Worm (Caenorhabditis elegans) whole organism, late embryonic: ENCODE measurements around the gene sam-10.

Experiments
- dmd-4 ChIP-seq: sonication (generic microtip); optimal IDR thresholded peaks from 2 replicates; lab custom pipeline; 2016; ENCODE audit warnings: borderline replicate concordance, missing genetic modification characterization, missing compliant biosample characterization
- hlh-13 ChIP-seq: fragments of 200-800 bp; sonication (Bioruptor generic); optimal IDR thresholded peaks from 2 replicates; lab custom pipeline; 2018; ENCODE audit warnings: mild to moderate bottlenecking, missing genetic modification characterization, missing compliant biosample characterization
- unc-42 ChIP-seq: sonication (generic microtip); optimal IDR thresholded peaks from 2 replicates; lab custom pipeline; 2016; ENCODE audit warnings: missing genotype, missing genetic modification characterization, missing compliant biosample characterization

The sam-10 gene

DNA sequence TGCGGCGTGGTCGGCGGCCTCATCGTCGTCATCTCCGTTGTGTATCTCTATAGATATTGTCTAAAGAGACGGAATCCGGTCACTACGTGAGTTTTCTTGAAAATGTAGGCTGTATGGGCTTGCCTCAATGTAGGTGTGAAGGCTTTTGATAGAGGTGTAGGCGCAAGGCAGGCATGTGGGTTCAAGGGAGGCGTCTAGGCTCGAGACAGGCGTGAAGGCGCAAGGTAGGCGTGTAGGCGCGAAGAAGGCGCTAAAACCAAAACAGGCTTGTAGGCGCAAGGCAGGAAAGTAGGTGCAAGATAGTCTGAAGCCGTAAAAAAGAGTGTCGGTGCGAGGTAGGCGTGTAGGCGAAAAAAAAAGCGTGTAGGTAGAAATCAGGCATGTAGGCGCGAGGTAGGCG is 52.1 kb downstream of the sam-10 start:
- TF ChIP-seq unc-42 (tag; lab: Kevin White, UChicago): no peak
- TF ChIP-seq hlh-13: no peak
- peak; percentile 37 for TF ChIP-seq dmd-4 (tag; lab: Kevin White, UChicago)
